Fruit fly (Drosophila melanogaster) whole organism, embryonic: ENCODE measurements around the gene CG12998.

ENCODE experiments used
- Atf3 ChIP-seq: fragments of 200-800 bp; sonication (Bioruptor generic); optimal IDR thresholded peaks from 3 replicates; lab custom pipeline; 2016; ENCODE audit warnings: missing biosample characterization, missing genetic modification characterization
- CG12219 ChIP-seq: fragments of 200-800 bp; sonication (Bioruptor generic); optimal IDR thresholded peaks from 3 replicates; lab custom pipeline; 2018; ENCODE audit warnings: missing biosample characterization, mild to moderate bottlenecking, missing genetic modification characterization
- CG14441 ChIP-seq: fragments of 200-800 bp; sonication (Bioruptor generic); IDR thresholded peaks from 2 replicates; pipeline ENCODE4 v1.3.6; 2022; ENCODE audit warnings: missing biosample characterization, missing genetic modification characterization
- CG14710 ChIP-seq: fragments of 200-800 bp; sonication (Bioruptor generic); optimal IDR thresholded peaks from 3 replicates; lab custom pipeline; 2019; ENCODE audit warnings: missing biosample characterization, mild to moderate bottlenecking, missing genetic modification characterization, moderate library complexity
- CG15696 ChIP-seq: fragments of 200-800 bp; sonication (Bioruptor generic); optimal IDR thresholded peaks from 2 replicates; lab custom pipeline; 2019; ENCODE audit warnings: missing biosample characterization, mild to moderate bottlenecking, missing genetic modification characterization, moderate library complexity
- CG1647 ChIP-seq: fragments of 200-800 bp; sonication (Bioruptor generic); optimal IDR thresholded peaks from 3 replicates; lab custom pipeline; 2016; ENCODE audit warnings: missing biosample characterization, missing genetic modification characterization
- CG16815 ChIP-seq: fragments of 200-800 bp; sonication (Bioruptor generic); optimal IDR thresholded peaks from 3 replicates; lab custom pipeline; 2017; ENCODE audit warnings: missing biosample characterization, mild to moderate bottlenecking, missing genetic modification characterization
- CG17186 ChIP-seq: fragments of 200-800 bp; sonication (Bioruptor generic); optimal IDR thresholded peaks from 3 replicates; lab custom pipeline; 2017; ENCODE audit warnings: missing biosample characterization, missing genetic modification reagents, missing genetic modification characterization
- CG17359 ChIP-seq: fragments of 200-800 bp; sonication (Bioruptor generic); optimal IDR thresholded peaks from 3 replicates; lab custom pipeline; 2018; ENCODE audit warnings: missing biosample characterization, mild to moderate bottlenecking, missing genetic modification characterization, moderate library complexity
- CG33213 ChIP-seq: fragments of 200-800 bp; sonication (Bioruptor generic); optimal IDR thresholded peaks from 3 replicates; lab custom pipeline; 2016; ENCODE audit warnings: missing biosample characterization, missing genetic modification characterization
- CG34376 ChIP-seq: fragments of 200-800 bp; sonication (Bioruptor generic); optimal IDR thresholded peaks from 2 replicates; lab custom pipeline; 2018; ENCODE audit warnings: missing biosample characterization, mild to moderate bottlenecking, missing genetic modification characterization
- CG6689 ChIP-seq: fragments of 200-800 bp; sonication (Bioruptor generic); IDR thresholded peaks from 2 replicates; pipeline ENCODE4 v1.3.6; 2022; ENCODE audit warnings: missing biosample characterization, missing genetic modification characterization
- CG6791 ChIP-seq: fragments of 200-800 bp; sonication (Bioruptor generic); IDR thresholded peaks from 3 replicates; pipeline ENCODE4 v1.3.6; 2022; ENCODE audit warnings: missing biosample characterization, missing genetic modification characterization; ENCODE audit not compliant: partially characterized antibody
- CG7372 ChIP-seq: fragments of 200-800 bp; sonication (Bioruptor generic); IDR thresholded peaks from 2 replicates; pipeline ENCODE4 v1.3.6; 2022; ENCODE audit warnings: missing biosample characterization, missing genetic modification characterization
- CG7786 ChIP-seq: fragments of 200-800 bp; sonication (Bioruptor generic); optimal IDR thresholded peaks from 2 replicates; lab custom pipeline; 2016; ENCODE audit warnings: missing biosample characterization, missing genetic modification characterization
- CG7839 ChIP-seq: fragments of 200-800 bp; sonication (Bioruptor generic); optimal IDR thresholded peaks from 3 replicates; lab custom pipeline; 2018; ENCODE audit warnings: missing biosample characterization, mild to moderate bottlenecking, missing genetic modification characterization, moderate library complexity
- CG9437 ChIP-seq: fragments of 200-800 bp; sonication (Bioruptor generic); optimal IDR thresholded peaks from 2 replicates; lab custom pipeline; 2018; ENCODE audit warnings: missing biosample characterization, mild to moderate bottlenecking, missing genetic modification characterization
- CTCF ChIP-seq: fragments of 200-800 bp; sonication (Bioruptor generic); optimal IDR thresholded peaks from 2 replicates; lab custom pipeline; 2017; ENCODE audit warnings: missing biosample characterization, mild to moderate bottlenecking, missing genetic modification characterization, moderate library complexity
- Dref ChIP-seq: fragments of 200-800 bp; sonication (Bioruptor generic); IDR thresholded peaks from 2 replicates; pipeline ENCODE4 v1.3.6; 2022; ENCODE audit warnings: missing biosample characterization, missing genetic modification characterization
- Med ChIP-seq: fragments of 200-800 bp; sonication (Bioruptor generic); peaks from one replicate; lab custom pipeline; 2016; ENCODE audit warnings: missing biosample characterization, missing genetic modification characterization, mild to moderate bottlenecking, inconsistent platforms, moderate library complexity
- Mes4 ChIP-seq: fragments of 200-800 bp; sonication (Bioruptor generic); optimal IDR thresholded peaks from 2 replicates; lab custom pipeline; 2016; ENCODE audit warnings: missing biosample characterization, missing genetic modification characterization
- Myb ChIP-seq: fragments of 200-800 bp; sonication (Bioruptor generic); optimal IDR thresholded peaks from 2 replicates; lab custom pipeline; 2016; ENCODE audit warnings: missing biosample characterization, missing genetic modification characterization
- Opbp ChIP-seq: fragments of 200-800 bp; sonication (Bioruptor generic); IDR thresholded peaks from 3 replicates; pipeline ENCODE4 v1.3.6; 2022; ENCODE audit warnings: missing biosample characterization, missing genetic modification characterization; ENCODE audit not compliant: partially characterized antibody
- Sox102F ChIP-seq: fragments of 200-800 bp; sonication (Bioruptor generic); optimal IDR thresholded peaks from 2 replicates; lab custom pipeline; 2018; ENCODE audit warnings: missing biosample characterization, mild to moderate bottlenecking, missing genetic modification characterization, moderate library complexity
- Spps ChIP-seq: fragments of 200-800 bp; sonication (Bioruptor generic); optimal IDR thresholded peaks from 2 replicates; lab custom pipeline; 2018; ENCODE audit warnings: missing biosample characterization, mild to moderate bottlenecking, missing genetic modification characterization
- Stat92E ChIP-seq, 3 experiments: fragments of >200 bp in 2 of 3; fragments of 200-800 bp in 1 of 3; sonication (Bioruptor generic) in 1 of 3; optimal IDR thresholded peaks; 2 replicates each; lab custom pipeline; 2017 to 2019; ENCODE audit warnings: missing biosample characterization in 3 of 3, missing genetic modification characterization in 3 of 3, mild to moderate bottlenecking in 1 of 3, moderate library complexity in 1 of 3
- ash1 ChIP-seq: fragments of 200-800 bp; sonication (Bioruptor generic); optimal IDR thresholded peaks from 2 replicates; lab custom pipeline; 2018; ENCODE audit warnings: missing biosample characterization, mild to moderate bottlenecking, missing genetic modification characterization
- chif ChIP-seq, 2 experiments: fragments of 200-800 bp; sonication (Bioruptor generic); optimal IDR thresholded peaks; 3 replicates each; lab custom pipeline; 2016; ENCODE audit warnings: missing biosample characterization in 2 of 2, missing genetic modification characterization in 2 of 2
- chn ChIP-seq: fragments of 200-800 bp; sonication (Bioruptor generic); optimal IDR thresholded peaks from 2 replicates; lab custom pipeline; 2016; ENCODE audit warnings: missing biosample characterization, missing genetic modification characterization
- dm ChIP-seq: fragments of 200-800 bp; sonication (Bioruptor generic); optimal IDR thresholded peaks from 3 replicates; lab custom pipeline; 2016; ENCODE audit warnings: missing biosample characterization, missing genetic modification characterization
- dpn ChIP-seq, 2 experiments: fragments of 200-800 bp; sonication (Bioruptor generic); optimal IDR thresholded peaks; 3 replicates each; lab custom pipeline; 2016; ENCODE audit warnings: missing biosample characterization in 2 of 2, missing genetic modification characterization in 2 of 2
- fd64A ChIP-seq: fragments of 200-800 bp; sonication (Bioruptor generic); optimal IDR thresholded peaks from 3 replicates; lab custom pipeline; 2018; ENCODE audit warnings: missing biosample characterization, mild to moderate bottlenecking, missing genetic modification characterization
- fru ChIP-seq: fragments of >200 bp; optimal IDR thresholded peaks from 2 replicates; lab custom pipeline; 2017
- grn ChIP-seq: fragments of 200-800 bp; sonication (Bioruptor generic); optimal IDR thresholded peaks from 3 replicates; lab custom pipeline; 2017; ENCODE audit warnings: missing biosample characterization, missing genetic modification characterization
- hb ChIP-seq: fragments of 200-800 bp; sonication (Bioruptor generic); IDR thresholded peaks from 3 replicates; pipeline ENCODE4 v1.3.6; 2022; ENCODE audit warnings: missing biosample characterization, missing genetic modification characterization; ENCODE audit not compliant: partially characterized antibody
- jumu ChIP-seq: fragments of 200-800 bp; sonication (Bioruptor generic); optimal IDR thresholded peaks from 3 replicates; lab custom pipeline; 2016; ENCODE audit warnings: missing biosample characterization, missing genetic modification characterization
- lbe ChIP-seq: fragments of 200-800 bp; sonication (Bioruptor generic); optimal IDR thresholded peaks from 2 replicates; lab custom pipeline; 2016; ENCODE audit warnings: missing biosample characterization, mild to moderate bottlenecking, missing genetic modification characterization
- lmd ChIP-seq: fragments of 200-800 bp; sonication (Bioruptor generic); IDR thresholded peaks from 2 replicates; pipeline ENCODE4 v1.3.6; 2022; ENCODE audit warnings: missing biosample characterization, missing genetic modification characterization
- nmo ChIP-seq: fragments of 200-800 bp; sonication (Bioruptor generic); optimal IDR thresholded peaks from 2 replicates; lab custom pipeline; 2018; ENCODE audit warnings: missing biosample characterization, mild to moderate bottlenecking, missing genetic modification characterization, moderate library complexity
- nom ChIP-seq: fragments of 200-800 bp; sonication (Bioruptor generic); optimal IDR thresholded peaks from 2 replicates; lab custom pipeline; 2017; ENCODE audit warnings: missing biosample characterization, missing genetic modification characterization, mild to moderate bottlenecking, moderate library complexity, missing genetic modification reagents
- peb ChIP-seq: fragments of 200-800 bp; sonication (Bioruptor generic); IDR thresholded peaks from 2 replicates; pipeline ENCODE4 v1.3.6; 2022; ENCODE audit warnings: missing biosample characterization, missing genetic modification characterization
- psq ChIP-seq: fragments of 200-800 bp; sonication (Bioruptor generic); optimal IDR thresholded peaks from 2 replicates; lab custom pipeline; 2017; ENCODE audit warnings: missing biosample characterization, missing genetic modification characterization
- shn ChIP-seq: fragments of 200-800 bp; sonication (Bioruptor generic); optimal IDR thresholded peaks from 3 replicates; lab custom pipeline; 2016; ENCODE audit warnings: missing biosample characterization, missing genetic modification characterization
- sna ChIP-seq: fragments of 200-800 bp; sonication (Bioruptor generic); IDR thresholded peaks from 2 replicates; pipeline ENCODE4 v1.3.6; 2022; ENCODE audit warnings: missing biosample characterization, missing genetic modification characterization; ENCODE audit not compliant: partially characterized antibody
- so ChIP-seq: fragments of 200-800 bp; sonication (Bioruptor generic); IDR thresholded peaks from 3 replicates; pipeline ENCODE4 v1.3.6; 2022; ENCODE audit warnings: missing biosample characterization, missing genetic modification characterization
- sob ChIP-seq: fragments of 200-800 bp; sonication (Bioruptor generic); IDR thresholded peaks from 2 replicates; pipeline ENCODE4 v1.3.6; 2022; ENCODE audit warnings: missing biosample characterization, missing genetic modification characterization
- sr ChIP-seq: fragments of 200-800 bp; sonication (Bioruptor generic); IDR thresholded peaks from 3 replicates; pipeline ENCODE4 v1.3.6; 2022; ENCODE audit warnings: missing biosample characterization, missing genetic modification characterization
- tgo ChIP-seq: fragments of 200-800 bp; sonication (Bioruptor generic); IDR thresholded peaks from 3 replicates; pipeline ENCODE4 v1.3.6; 2022; ENCODE audit warnings: missing biosample characterization, missing genetic modification characterization
- tup ChIP-seq: fragments of 200-800 bp; sonication (Bioruptor generic); optimal IDR thresholded peaks from 2 replicates; lab custom pipeline; 2016; ENCODE audit warnings: missing biosample characterization, mild to moderate bottlenecking, missing genetic modification characterization, moderate library complexity
- unc-4 ChIP-seq: fragments of 200-800 bp; sonication (Bioruptor generic); IDR thresholded peaks from 2 replicates; pipeline ENCODE4 v1.3.6; 2022; ENCODE audit warnings: missing biosample characterization, missing genetic modification characterization; ENCODE audit not compliant: partially characterized antibody
- vvl ChIP-seq: fragments of 200-800 bp; sonication (Bioruptor generic); IDR thresholded peaks from 2 replicates; pipeline ENCODE4 v1.3.6; 2022; ENCODE audit warnings: missing biosample characterization, missing genetic modification characterization
- yki ChIP-seq: fragments of >200 bp; optimal IDR thresholded peaks from 3 replicates; lab custom pipeline; 2018

CG12998 gene

DNA sequence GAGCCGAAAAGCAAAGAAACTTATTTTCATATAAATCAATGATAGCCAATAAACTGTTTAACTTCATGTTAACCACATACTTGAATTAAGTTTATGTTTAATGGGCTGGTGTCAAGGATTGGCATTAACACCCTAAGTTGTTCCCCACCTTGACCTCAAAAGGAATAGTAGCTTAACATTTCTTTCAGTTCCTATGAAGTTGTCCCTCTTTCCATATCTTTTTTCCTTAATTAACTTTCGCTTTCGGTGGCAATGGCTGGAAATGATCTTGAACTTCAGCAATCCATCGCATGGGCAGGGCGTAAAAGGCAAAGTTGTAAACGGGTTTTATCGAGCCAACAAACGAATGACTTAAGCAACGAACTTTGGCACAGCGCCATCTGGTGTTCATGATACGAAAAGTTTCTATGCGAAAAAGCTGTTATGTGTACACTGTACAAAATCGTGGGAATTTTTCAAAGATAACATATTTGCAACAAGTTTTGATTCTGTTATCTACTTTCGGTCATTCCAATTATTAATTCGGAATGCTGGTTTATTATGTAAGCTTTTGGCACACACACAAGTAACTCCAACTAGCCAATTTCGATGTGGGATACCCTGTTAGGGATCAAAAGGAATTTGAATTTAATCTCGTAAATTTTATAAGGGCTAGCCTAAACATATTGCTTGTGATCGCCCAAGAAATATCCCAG lies 11.2 kb downstream of the CG12998 start (continued):
- TF ChIP-seq lmd (GFP tag; lab: Robert Waterston, UW) (no peak), vvl (no peak), CG7372 (no peak), CG7786 (GFP tag; lab: Kevin White, UChicago) (no peak), peb (GFP tag; lab: Robert Waterston, UW) (no peak), sr (GFP tag; lab: Robert Waterston, UW) (no peak), Sox102F (peak; percentile 28), fru (lab: Kevin White, UChicago) (no peak), sna (no peak), jumu (GFP tag; lab: Kevin White, UChicago) (peak; percentile 38), nmo (peak; percentile 35), CG7839 (tag; lab: Kevin White, UChicago) (peak; percentile 37), psq (GFP tag; lab: Kevin White, UChicago) (no peak), grn (no peak), CG16815 (GFP tag; lab: Kevin White, UChicago) (no peak), CG6791 (GFP tag; lab: Robert Waterston, UW) (no peak), chif (GFP tag; optimal IDR thresholded peaks at IDR 0.05; lab: Kevin White, UChicago) (no peak), CG17186 (no peak), Stat92E (GFP tag; optimal IDR thresholded peaks at IDR 0.05; lab: Kevin White, UChicago) (no peak), Opbp (GFP tag; lab: Robert Waterston, UW) (no peak), yki (lab: Kevin White, UChicago) (no peak), so (GFP tag; lab: Robert Waterston, UW) (no peak), CG1647 (GFP tag; lab: Kevin White, UChicago) (no peak), dpn (GFP tag; optimal IDR thresholded peaks at IDR 0.05; lab: Kevin White, UChicago) (peak in 1 of 2 experiments; percentile 18), unc-4 (GFP tag; lab: Robert Waterston, UW) (no peak), Spps (tag; lab: Kevin White, UChicago) (no peak), CG12219 (GFP tag; lab: Kevin White, UChicago) (no peak), shn (GFP tag; lab: Kevin White, UChicago) (peak; percentile 39), CG14441 (GFP tag; lab: Robert Waterston, UW) (no peak), sob (GFP tag; lab: Robert Waterston, UW) (no peak), tup (GFP tag; lab: Kevin White, UChicago) (no peak), Myb (GFP tag; lab: Kevin White, UChicago) (no peak), ash1 (GFP tag; lab: Kevin White, UChicago) (no peak), nom (GFP tag; lab: Kevin White, UChicago) (no peak), Med (GFP tag; lab: Kevin White, UChicago) (peak; percentile 84), CG17359 (tag; lab: Kevin White, UChicago) (no peak), CG14710 (tag; lab: Kevin White, UChicago) (no peak), fd64A (GFP tag; lab: Kevin White, UChicago) (no peak), hb (GFP tag; lab: Robert Waterston, UW) (no peak), Atf3 (GFP tag; lab: Kevin White, UChicago) (no peak), CG15696 (tag; lab: Kevin White, UChicago) (no peak), Mes4 (GFP tag; lab: Kevin White, UChicago) (no peak), CG33213 (GFP tag; lab: Kevin White, UChicago) (no peak), CG6689 (GFP tag; lab: Robert Waterston, UW) (no peak), Dref (GFP tag; lab: Robert Waterston, UW) (no peak), dm (no peak), lbe (no peak), CG34376 (no peak), tgo (no peak), chn (GFP tag; lab: Kevin White, UChicago) (peak; percentile 37), CTCF (peak; percentile 90), CG9437 (GFP tag; lab: Kevin White, UChicago) (no peak)
